Worm (Caenorhabditis elegans): Measurements from ENCODE around the gene C49C8.1.

C49C8.1 gene

ce11 chrIV:8627328-8627727 lies 27.1 kb upstream of the C49C8.1 start, which contains the start of gene F42A9.11 (continued):
- TF ChIP-seq nhr-21 (tag; optimal IDR thresholded peaks at IDR 0.05) (no peak), ceh-82 (tag; optimal IDR thresholded peaks at IDR 0.05) (no peak), snpc-4 (tag; optimal IDR thresholded peaks at IDR 0.05) (no peak), nhr-23 (tag; optimal IDR thresholded peaks at IDR 0.05) (no peak), zag-1 (tag; optimal IDR thresholded peaks at IDR 0.05) (no peak), nhr-10 (tag; optimal IDR thresholded peaks at IDR 0.05) (no peak)

ce11 chrIV:8628262-8628661 lies 26.1 kb upstream of the C49C8.1 start:
- TF ChIP-seq ztf-4 (tag; optimal IDR thresholded peaks at IDR 0.05): no peak
- no peak for TF ChIP-seq elt-3 (tag; optimal IDR thresholded peaks at IDR 0.05)
- TF ChIP-seq sem-4 (tag; optimal IDR thresholded peaks at IDR 0.05): no peak
- no peak for TF ChIP-seq nhr-129 (tag; optimal IDR thresholded peaks at IDR 0.05)
- TF ChIP-seq nhr-12 (tag; optimal IDR thresholded peaks at IDR 0.05): no peak
- TF ChIP-seq lin-39 (tag; optimal IDR thresholded peaks at IDR 0.05): no peak
- no peak for TF ChIP-seq unc-62 (GFP tag; optimal IDR thresholded peaks at IDR 0.05)

DNA sequence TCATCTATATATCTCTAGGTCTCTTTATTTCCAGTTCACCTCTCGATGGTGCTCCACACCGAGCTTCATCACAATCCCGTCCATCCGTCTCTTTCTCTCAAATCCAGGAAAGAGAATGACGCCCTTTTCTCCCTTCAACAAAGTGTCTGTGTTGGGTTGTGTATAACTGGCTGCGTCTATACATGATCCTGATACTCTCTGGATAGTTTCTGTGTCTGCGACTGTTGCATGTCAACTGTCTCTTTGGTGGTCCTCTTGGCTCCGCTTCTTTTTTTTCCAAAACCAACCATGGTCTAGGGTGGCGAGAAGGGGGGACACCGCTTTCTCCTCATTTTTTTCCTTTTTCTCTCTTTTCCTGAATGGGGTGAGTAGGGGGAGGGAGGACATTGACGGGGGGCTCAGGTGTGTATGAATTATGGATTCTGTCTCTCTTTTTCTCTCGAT lies 24.7 kb upstream of the C49C8.1 start:
- TF ChIP-seq unc-55 (GFP tag; optimal IDR thresholded peaks at IDR 0.05): peak; percentile 65
- TF ChIP-seq fos-1 (tag; optimal IDR thresholded peaks at IDR 0.05): no peak
- TF ChIP-seq nhr-25 (tag; optimal IDR thresholded peaks at IDR 0.05): no peak
- TF ChIP-seq mdl-1 (tag; optimal IDR thresholded peaks at IDR 0.05): peak in 1 of 2 experiments; percentile 36
- TF ChIP-seq ztf-4 (tag; optimal IDR thresholded peaks at IDR 0.05): peak; percentile 61
- TF ChIP-seq nhr-129 (tag; optimal IDR thresholded peaks at IDR 0.05): peak; percentile 83
- peak; percentile 59 for TF ChIP-seq crh-2 (tag; optimal IDR thresholded peaks at IDR 0.05)
- TF ChIP-seq alr-1 (tag; optimal IDR thresholded peaks at IDR 0.05): no peak
- no peak for TF ChIP-seq elt-3 (tag; optimal IDR thresholded peaks at IDR 0.05)
- peak; percentile 56 for TF ChIP-seq sem-4 (tag; optimal IDR thresholded peaks at IDR 0.05)
- TF ChIP-seq snpc-4 (tag; optimal IDR thresholded peaks at IDR 0.05): peak; percentile 39
- TF ChIP-seq C34F6.9 (tag; optimal IDR thresholded peaks at IDR 0.05): peak; percentile 59
- TF ChIP-seq nhr-11 (tag; optimal IDR thresholded peaks at IDR 0.05): no peak
- TF ChIP-seq nhr-6 (tag; optimal IDR thresholded peaks at IDR 0.05): no peak
- TF ChIP-seq F13H6.1 (tag; optimal IDR thresholded peaks at IDR 0.05): peak; percentile 86
- TF ChIP-seq lin-13 (GFP tag; optimal IDR thresholded peaks at IDR 0.05): no peak
- peak; percentile 35 to 59 for TF ChIP-seq lsy-2 (tag; optimal IDR thresholded peaks at IDR 0.05)
- TF ChIP-seq sma-9 (GFP tag; optimal IDR thresholded peaks at IDR 0.05): peak; percentile 63
- TF ChIP-seq sma-9 (tag; optimal IDR thresholded peaks at IDR 0.05): no peak
- no peak for TF ChIP-seq mab-5 (tag; optimal IDR thresholded peaks at IDR 0.05)
- TF ChIP-seq egl-27 (tag; optimal IDR thresholded peaks at IDR 0.05): no peak
- TF ChIP-seq nhr-23 (tag; optimal IDR thresholded peaks at IDR 0.05): no peak

DNA sequence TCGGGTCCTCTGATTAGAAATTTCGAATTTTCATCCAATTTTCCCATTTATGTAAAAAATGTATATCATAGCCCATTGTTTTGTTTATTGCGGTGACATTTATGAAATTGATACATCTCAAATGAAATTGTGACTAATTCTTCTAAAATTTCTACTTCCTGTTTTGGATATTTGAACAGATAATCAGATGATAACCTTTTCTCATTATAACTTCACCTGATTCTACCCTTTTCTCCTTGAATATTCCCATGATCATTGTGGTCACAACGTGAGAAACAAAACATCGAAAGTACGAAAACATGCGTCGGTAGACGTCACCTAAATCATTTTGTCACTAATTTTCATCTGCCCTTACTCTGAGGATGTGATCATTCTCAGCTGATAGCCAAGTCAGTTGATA lies 24.1 kb upstream of the C49C8.1 start:
- no peak for TF ChIP-seq nhr-77 (tag; optimal IDR thresholded peaks at IDR 0.05)
- TF ChIP-seq nhr-23 (tag; optimal IDR thresholded peaks at IDR 0.05): no peak
- no peak for TF ChIP-seq nhr-6 (tag; optimal IDR thresholded peaks at IDR 0.05)
- no peak for TF ChIP-seq lin-39 (tag; optimal IDR thresholded peaks at IDR 0.05)
- TF ChIP-seq fos-1 (tag; optimal IDR thresholded peaks at IDR 0.05): no peak
- no peak for TF ChIP-seq skn-1 (tag; optimal IDR thresholded peaks at IDR 0.05)
- no peak for TF ChIP-seq unc-62 (GFP tag; optimal IDR thresholded peaks at IDR 0.05)
- no peak for TF ChIP-seq mbf-1 (tag; optimal IDR thresholded peaks at IDR 0.05)

DNA sequence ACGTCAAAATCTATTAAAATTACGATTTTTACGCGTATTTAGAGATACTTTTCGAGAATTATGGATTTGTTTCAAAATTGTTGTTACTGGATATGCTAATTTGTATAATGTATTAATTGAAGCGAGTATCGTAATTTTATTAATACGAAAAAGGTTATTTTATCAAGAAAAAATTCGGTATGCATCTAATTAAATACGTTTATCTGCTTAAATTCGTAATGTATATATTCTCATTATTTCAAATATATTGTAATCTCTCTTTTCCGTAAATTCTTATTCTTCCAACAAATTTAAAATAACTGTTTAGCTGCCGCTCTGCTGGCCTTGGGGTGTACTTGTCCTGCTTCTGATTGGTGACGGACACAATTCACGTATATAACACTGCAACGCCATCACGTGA lies 23.3 kb upstream of the C49C8.1 start, which contains the start of gene dgk-4:
TSS of gene dgk-4 (plus strand) at position 301 of the 400 bp plus-strand sequence.
- TF ChIP-seq nhr-12 (tag; optimal IDR thresholded peaks at IDR 0.05): no peak
- no peak for TF ChIP-seq elt-1 (tag; optimal IDR thresholded peaks at IDR 0.05)
- TF ChIP-seq ZK546.5 (tag; optimal IDR thresholded peaks at IDR 0.05): no peak
- TF ChIP-seq blmp-1 (tag; optimal IDR thresholded peaks at IDR 0.05; ENCODE audit: insufficient read depth): no peak
- no peak for TF ChIP-seq alr-1 (tag; optimal IDR thresholded peaks at IDR 0.05)
- no peak for TF ChIP-seq unc-39 (tag; optimal IDR thresholded peaks at IDR 0.05)
- TF ChIP-seq ceh-82 (tag; optimal IDR thresholded peaks at IDR 0.05): no peak
- no peak for TF ChIP-seq ama-1 (optimal IDR thresholded peaks at IDR 0.05)
- TF ChIP-seq ceh-16 (tag; optimal IDR thresholded peaks at IDR 0.05): no peak
- TF ChIP-seq ztf-4 (tag; optimal IDR thresholded peaks at IDR 0.05): no peak
- TF ChIP-seq peb-1 (tag; optimal IDR thresholded peaks at IDR 0.05): no peak
- no peak for TF ChIP-seq crh-2 (tag; optimal IDR thresholded peaks at IDR 0.05)
- TF ChIP-seq sma-3 (GFP tag; optimal IDR thresholded peaks at IDR 0.05): no peak

Measured in whole organism, L2 larva.